Fruit fly (Drosophila melanogaster) whole organism, wandering third instar larva: ENCODE results near the gene CG7900.
A peak's percentile ranks its signal among the peaks of the same experiment; 100 is the strongest.

ENCODE experiments used
- Dfd ChIP-seq: fragments of >200 bp; optimal IDR thresholded peaks from 2 replicates; lab custom pipeline; 2017; ENCODE audit warnings: missing biosample characterization, missing genetic modification characterization
- Dif ChIP-seq: fragments of 200-275, 200-300 bp; sonication (Bioruptor generic); optimal IDR thresholded peaks from 2 replicates; lab custom pipeline; 2018; ENCODE audit warnings: missing biosample characterization, missing genetic modification characterization; ENCODE audit not compliant: partially characterized antibody
- GATAd ChIP-seq: sonication (Bioruptor generic); optimal IDR thresholded peaks from 2 replicates; lab custom pipeline; 2016; ENCODE audit warnings: missing biosample characterization, missing genetic modification characterization
- HLH106 ChIP-seq: fragments of 200-800 bp; optimal IDR thresholded peaks from 3 replicates; lab custom pipeline; 2019; ENCODE audit warnings: missing biosample characterization, mild to moderate bottlenecking, missing genetic modification characterization, moderate library complexity
- Hr78 ChIP-seq: fragments of >200 bp; optimal IDR thresholded peaks from 2 replicates; lab custom pipeline; 2017; ENCODE audit warnings: missing biosample characterization, missing genetic modification characterization
- Jra ChIP-seq: sonication (Bioruptor generic); optimal IDR thresholded peaks from 2 replicates; lab custom pipeline; 2016; ENCODE audit warnings: missing biosample characterization, missing genetic modification characterization
- Myc ChIP-seq: fragments of >200 bp; optimal IDR thresholded peaks from 2 replicates; lab custom pipeline; 2017
- N ChIP-seq: fragments of >200 bp; optimal IDR thresholded peaks from 2 replicates; lab custom pipeline; 2018; ENCODE audit warnings: missing biosample characterization, missing external identifiers, missing genetic modification characterization
- OdsH ChIP-seq: fragments of 200-800 bp; sonication (Bioruptor generic); optimal IDR thresholded peaks from 2 replicates; lab custom pipeline; 2016; ENCODE audit warnings: missing biosample characterization, mild to moderate bottlenecking, missing genetic modification characterization
- Rel ChIP-seq, 2 experiments: fragments of 200-800 bp; sonication (Bioruptor generic) in 1 of 2; optimal IDR thresholded peaks; 2 replicates in 1 of 2; 3 replicates in 1 of 2; lab custom pipeline; 2016 to 2019; ENCODE audit warnings: mild to moderate bottlenecking in 2 of 2, missing biosample characterization in 2 of 2, missing genetic modification characterization in 2 of 2, moderate library complexity in 1 of 2
- Sp1 ChIP-seq: fragments of 200-800 bp; sonication (Bioruptor generic); optimal IDR thresholded peaks from 3 replicates; lab custom pipeline; 2019; ENCODE audit warnings: missing biosample characterization, mild to moderate bottlenecking, missing genetic modification characterization, moderate library complexity
- br ChIP-seq: fragments of 200-800 bp; sonication (Bioruptor generic); optimal IDR thresholded peaks from 2 replicates; lab custom pipeline; 2016; ENCODE audit warnings: missing biosample characterization, missing genetic modification characterization
- brk ChIP-seq: fragments of 200-800 bp; sonication (Bioruptor generic); optimal IDR thresholded peaks from 2 replicates; lab custom pipeline; 2016; ENCODE audit warnings: missing biosample characterization, mild to moderate bottlenecking, missing genetic modification characterization
- dl ChIP-seq, 2 experiments: fragments of 175-275, 200-275 bp in 1 of 2; fragments of 200-275 bp in 1 of 2; sonication (Bioruptor generic); optimal IDR thresholded peaks; lab custom pipeline; 2018; ENCODE audit warnings: mild to moderate bottlenecking in 2 of 2, missing biosample characterization in 2 of 2, missing genetic modification characterization in 2 of 2, moderate library complexity in 2 of 2; ENCODE audit not compliant: partially characterized antibody in 2 of 2, insufficient read depth in 1 of 2
- dmrt93B ChIP-seq: fragments of 200-800 bp; sonication (Bioruptor generic); optimal IDR thresholded peaks from 2 replicates; lab custom pipeline; 2018; ENCODE audit warnings: missing biosample characterization, mild to moderate bottlenecking, missing genetic modification characterization
- dsf ChIP-seq: sonication (Bioruptor generic); optimal IDR thresholded peaks from 2 replicates; lab custom pipeline; 2016; ENCODE audit warnings: missing biosample characterization, missing genetic modification characterization, borderline replicate concordance
- ey ChIP-seq: fragments of 200-800 bp; sonication (Bioruptor generic); optimal IDR thresholded peaks from 2 replicates; lab custom pipeline; 2016; ENCODE audit warnings: missing biosample characterization, missing genetic modification characterization
- foxo ChIP-seq, 2 experiments: fragments of 200-800 bp; sonication (Bioruptor generic); optimal IDR thresholded peaks; 2 replicates in 1 of 2; 3 replicates in 1 of 2; lab custom pipeline; 2016 to 2017; ENCODE audit warnings: missing biosample characterization in 2 of 2, missing genetic modification characterization in 2 of 2
- fru ChIP-seq: fragments of 200-800 bp; sonication (Bioruptor generic); optimal IDR thresholded peaks from 3 replicates; lab custom pipeline; 2016; ENCODE audit warnings: missing biosample characterization, mild to moderate bottlenecking, missing genetic modification characterization
- h ChIP-seq: fragments of 200-800 bp; sonication (Bioruptor generic); optimal IDR thresholded peaks from 3 replicates; lab custom pipeline; 2016; ENCODE audit warnings: missing biosample characterization, mild to moderate bottlenecking, missing genetic modification characterization
- jim ChIP-seq: fragments of 175-275, 200-325 bp; sonication (Bioruptor generic); optimal IDR thresholded peaks from 2 replicates; lab custom pipeline; 2016; ENCODE audit warnings: missing biosample characterization, mild to moderate bottlenecking, missing genetic modification characterization
- pan ChIP-seq: fragments of >200 bp; optimal IDR thresholded peaks from 2 replicates; lab custom pipeline; 2017
- psq ChIP-seq: fragments of 200-800 bp; sonication (Bioruptor generic); optimal IDR thresholded peaks from 3 replicates; lab custom pipeline; 2017; ENCODE audit warnings: missing biosample characterization, mild to moderate bottlenecking, missing genetic modification characterization, moderate library complexity
- rgr ChIP-seq: fragments of 200-800 bp; sonication (Bioruptor generic); optimal IDR thresholded peaks from 3 replicates; lab custom pipeline; 2016; ENCODE audit warnings: missing biosample characterization, mild to moderate bottlenecking, missing genetic modification characterization
- sage ChIP-seq: fragments of 200-800 bp; sonication (Bioruptor generic); optimal IDR thresholded peaks from 2 replicates; lab custom pipeline; 2016; ENCODE audit warnings: missing biosample characterization, mild to moderate bottlenecking, missing genetic modification characterization
- woc ChIP-seq: sonication (Bioruptor generic); optimal IDR thresholded peaks from 2 replicates; lab custom pipeline; 2016; ENCODE audit warnings: missing biosample characterization, mild to moderate bottlenecking, missing genetic modification characterization

The CG7900 gene

DNA sequence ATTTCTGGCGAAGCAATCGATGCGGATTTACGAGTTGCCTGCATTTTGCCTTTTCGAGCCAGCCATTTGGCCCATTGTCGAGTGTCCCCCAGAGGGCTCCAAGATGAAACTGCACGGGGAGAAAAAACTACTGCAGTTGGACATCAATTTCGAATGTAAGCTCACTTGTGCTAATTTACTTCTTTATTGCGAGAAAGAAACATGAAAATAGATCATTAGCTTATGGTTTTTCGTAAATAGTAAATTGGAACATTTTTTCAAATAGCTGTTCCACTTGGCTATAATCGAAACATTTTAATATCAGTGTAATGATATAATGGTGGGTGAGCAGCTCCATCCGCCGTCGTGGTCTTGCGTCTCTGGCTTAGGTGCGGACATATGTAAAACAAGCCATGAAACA is 38.5 kb downstream of the CG7900 start:
- TF ChIP-seq brk (GFP tag; lab: Kevin White, UChicago) (no peak), fru (GFP tag; lab: Kevin White, UChicago) (peak; percentile 47), Dfd (no peak), ey (peak; percentile 52), Jra (GFP tag; lab: Kevin White, UChicago) (no peak), Sp1 (peak; percentile 4), HLH106 (tag; lab: Kevin White, UChicago) (peak; percentile 33), br (GFP tag; lab: Kevin White, UChicago) (peak; percentile 37), psq (GFP tag; lab: Kevin White, UChicago) (peak; percentile 23), dl (GFP tag; optimal IDR thresholded peaks at IDR 0.05; lab: Kevin White, UChicago; ENCODE audit: insufficient read depth in 1 of 2, partially characterized antibody in 2 of 2) (no peak), h (GFP tag; lab: Kevin White, UChicago) (peak; percentile 57), Rel (GFP tag; optimal IDR thresholded peaks at IDR 0.05; lab: Kevin White, UChicago) (no peak), Rel (tag; optimal IDR thresholded peaks at IDR 0.05; lab: Kevin White, UChicago) (no peak), GATAd (GFP tag; lab: Kevin White, UChicago) (no peak), foxo (GFP tag; optimal IDR thresholded peaks at IDR 0.05; lab: Kevin White, UChicago) (peak in 1 of 2 experiments; percentile 57), rgr (GFP tag; lab: Kevin White, UChicago) (peak; percentile 42), OdsH (peak; percentile 22)

DNA sequence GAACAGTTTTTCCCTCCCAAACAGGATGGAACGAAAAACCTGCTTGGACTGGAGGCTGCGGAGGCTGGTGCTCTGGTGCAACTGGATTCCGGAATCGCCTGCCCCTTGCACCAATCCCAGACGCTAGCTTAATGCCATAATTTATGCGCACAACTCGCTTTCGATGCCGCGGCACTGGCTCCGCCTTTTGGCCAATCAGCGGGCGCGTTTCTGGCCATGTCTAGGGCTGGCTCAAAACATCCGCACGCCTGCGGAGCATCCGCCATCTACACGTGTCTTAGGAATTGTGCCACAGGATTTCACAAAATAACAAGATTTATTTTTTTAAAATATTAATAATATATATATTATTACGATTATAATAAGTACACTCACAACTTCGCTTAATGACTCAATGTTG is 40.6 kb downstream of the CG7900 start:
- TF ChIP-seq Rel (GFP tag; optimal IDR thresholded peaks at IDR 0.05; lab: Kevin White, UChicago) (no peak), Rel (tag; optimal IDR thresholded peaks at IDR 0.05; lab: Kevin White, UChicago) (no peak), foxo (GFP tag; optimal IDR thresholded peaks at IDR 0.05; lab: Kevin White, UChicago) (no peak), woc (GFP tag; lab: Kevin White, UChicago) (no peak), Dif (GFP tag; lab: Kevin White, UChicago) (peak; percentile 32), ey (no peak)

DNA sequence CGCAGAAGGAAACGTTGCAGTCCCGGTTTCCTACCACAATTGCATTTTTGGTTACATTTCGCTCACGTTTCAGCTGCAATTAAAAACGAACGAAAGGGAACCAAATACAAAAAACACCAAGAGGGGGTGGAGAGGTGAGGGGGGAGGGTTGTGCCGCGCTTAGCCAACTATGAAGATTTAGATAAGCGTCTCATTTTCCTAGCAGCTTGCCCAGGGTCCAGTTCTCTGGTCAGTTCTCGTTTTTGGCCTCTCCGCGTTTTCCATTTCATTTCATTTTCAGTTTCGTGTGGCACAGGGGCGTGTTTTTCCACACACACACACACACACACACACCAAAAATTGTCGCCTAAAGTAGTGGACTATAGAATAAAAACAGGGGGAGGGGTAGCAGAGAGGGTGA is 44.2 kb downstream of the CG7900 start:
- TF ChIP-seq Dfd: peak; percentile 7
- no peak for TF ChIP-seq dsf (GFP tag; lab: Kevin White, UChicago)
- TF ChIP-seq, all 38 proteins: peak for 1

DNA sequence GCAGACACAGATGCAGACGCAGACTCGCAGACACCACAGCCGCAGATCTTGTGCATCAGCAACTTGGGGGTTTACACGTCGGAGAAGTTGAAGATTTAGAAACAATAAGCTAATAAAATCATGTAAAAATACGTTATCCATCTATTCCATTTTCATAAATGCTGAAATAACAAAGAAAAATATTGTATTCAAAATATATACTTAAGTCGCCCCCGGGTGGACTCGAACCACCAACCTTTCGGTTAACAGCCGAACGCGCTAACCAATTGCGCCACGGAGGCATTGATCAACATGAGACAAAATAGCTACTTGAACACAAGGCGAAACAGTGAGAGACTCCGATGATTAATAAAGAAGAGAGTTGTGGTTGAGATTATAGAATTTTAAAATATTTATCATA is 45.4 kb downstream of the CG7900 start:
- TF ChIP-seq pan (lab: Kevin White, UChicago) (no peak), Hr78 (GFP tag; lab: Kevin White, UChicago) (no peak), N (GFP tag; lab: Kevin White, UChicago) (no peak), Dfd (no peak), ey (no peak)

DNA sequence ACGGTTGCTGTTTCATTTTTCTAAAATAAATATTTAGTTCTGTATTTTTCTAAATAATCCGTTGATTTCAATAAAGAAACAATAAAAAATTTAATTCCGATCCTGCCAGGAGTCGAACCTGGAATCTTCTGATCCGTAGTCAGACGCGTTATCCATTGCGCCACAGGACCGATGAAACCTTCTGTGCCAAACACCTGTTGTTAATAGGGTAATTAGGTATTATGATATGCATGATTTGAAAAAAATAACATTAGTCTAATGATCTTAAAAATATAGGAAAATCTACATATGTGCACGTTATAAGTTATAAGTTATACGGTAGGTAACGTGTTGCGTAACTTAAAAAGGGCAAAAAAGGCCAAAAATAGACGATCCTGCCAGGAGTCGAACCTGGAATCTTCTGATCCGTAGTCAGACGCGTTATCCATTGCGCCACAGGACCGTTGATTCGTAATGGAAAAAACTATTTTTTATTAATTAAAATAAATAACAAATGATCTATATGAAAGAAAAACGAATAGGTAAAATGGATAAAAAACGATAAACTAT is 46.0 kb downstream of the CG7900 start:
- TF ChIP-seq br (GFP tag; lab: Kevin White, UChicago): no peak
- no peak for TF ChIP-seq sage (GFP tag; lab: Kevin White, UChicago)
- TF ChIP-seq h (GFP tag; lab: Kevin White, UChicago): no peak

DNA sequence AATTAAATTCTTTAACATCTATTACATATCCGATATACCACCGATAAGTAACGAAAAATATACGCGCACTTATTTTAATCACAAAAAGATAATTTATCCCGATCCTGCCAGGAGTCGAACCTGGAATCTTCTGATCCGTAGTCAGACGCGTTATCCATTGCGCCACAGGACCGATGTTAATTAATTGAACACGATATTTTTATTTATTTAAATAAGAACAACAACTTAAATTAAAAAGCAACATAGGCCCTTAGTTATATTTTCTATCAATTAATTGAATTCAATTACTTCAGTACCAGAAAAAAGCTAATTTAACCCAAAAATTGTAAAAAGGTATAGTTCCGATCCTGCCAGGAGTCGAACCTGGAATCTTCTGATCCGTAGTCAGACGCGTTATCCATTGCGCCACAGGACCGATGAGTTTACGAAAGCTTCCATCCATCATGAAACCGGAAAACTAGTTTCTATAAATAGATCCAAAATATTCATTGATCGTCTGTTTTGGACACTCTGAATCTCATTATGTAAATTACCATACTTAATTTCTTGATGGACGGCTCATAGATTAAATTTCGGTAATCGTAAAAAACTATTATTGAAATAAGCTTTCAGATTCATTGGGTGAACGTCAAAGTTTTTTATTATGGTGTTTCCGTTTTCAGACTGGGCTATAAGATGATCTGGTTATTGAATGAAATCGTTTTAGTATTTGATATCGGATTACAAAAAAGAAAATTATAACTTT is 46.9 kb downstream of the CG7900 start:
- TF ChIP-seq sage (GFP tag; lab: Kevin White, UChicago) (no peak), N (GFP tag; lab: Kevin White, UChicago) (no peak), Myc (no peak), Dfd (no peak), dmrt93B (GFP tag; lab: Kevin White, UChicago) (no peak), foxo (GFP tag; optimal IDR thresholded peaks at IDR 0.05; lab: Kevin White, UChicago) (no peak), Jra (GFP tag; lab: Kevin White, UChicago) (no peak), pan (lab: Kevin White, UChicago) (no peak), brk (GFP tag; lab: Kevin White, UChicago) (no peak), jim (GFP tag; lab: Kevin White, UChicago) (no peak), Hr78 (GFP tag; lab: Kevin White, UChicago) (no peak)
- TF ChIP-seq, all 38 proteins: peak for 0
